Worm (Caenorhabditis elegans): ENCODE measurements around the gene hphd-1.

The hphd-1 gene

ce11 chrII:13030051-13030437 is 33.7 kb upstream of the hphd-1 start:
- TF ChIP-seq sem-4 (tag; optimal IDR thresholded peaks at IDR 0.05) = no peak
- no peak for TF ChIP-seq mab-5 (tag; optimal IDR thresholded peaks at IDR 0.05)
- TF ChIP-seq lsy-2 (tag; optimal IDR thresholded peaks at IDR 0.05) = no peak
- no peak for TF ChIP-seq lin-13 (GFP tag; optimal IDR thresholded peaks at IDR 0.05)
- TF ChIP-seq nhr-21 (tag; optimal IDR thresholded peaks at IDR 0.05) = no peak
- TF ChIP-seq nhr-23 (tag; optimal IDR thresholded peaks at IDR 0.05) = no peak
- TF ChIP-seq C34F6.9 (tag; optimal IDR thresholded peaks at IDR 0.05) = no peak
- no peak for TF ChIP-seq mbf-1 (tag; optimal IDR thresholded peaks at IDR 0.05)
- no peak for TF ChIP-seq nhr-77 (tag; optimal IDR thresholded peaks at IDR 0.05)
- TF ChIP-seq ceh-16 (tag; optimal IDR thresholded peaks at IDR 0.05) = no peak
- TF ChIP-seq ama-1 (optimal IDR thresholded peaks at IDR 0.05) = no peak
- TF ChIP-seq fos-1 (tag; optimal IDR thresholded peaks at IDR 0.05) = no peak
- no peak for TF ChIP-seq elt-3 (tag; optimal IDR thresholded peaks at IDR 0.05)

- TF ChIP-seq ZK546.5 (tag; optimal IDR thresholded peaks at IDR 0.05) (no peak), sma-3 (GFP tag; optimal IDR thresholded peaks at IDR 0.05) (peak; percentile 4), sma-9 (GFP tag; optimal IDR thresholded peaks at IDR 0.05) (no peak), sma-9 (tag; optimal IDR thresholded peaks at IDR 0.05) (no peak), nhr-25 (tag; optimal IDR thresholded peaks at IDR 0.05) (peak; percentile 1), fos-1 (tag; optimal IDR thresholded peaks at IDR 0.05) (peak; percentile 38), ama-1 (optimal IDR thresholded peaks at IDR 0.05) (no peak), C34F6.9 (tag; optimal IDR thresholded peaks at IDR 0.05) (no peak), ceh-16 (tag; optimal IDR thresholded peaks at IDR 0.05) (peak; percentile 48), mab-5 (tag; optimal IDR thresholded peaks at IDR 0.05) (peak; percentile 57), dmd-4 (tag; optimal IDR thresholded peaks at IDR 0.05) (no peak), crh-2 (tag; optimal IDR thresholded peaks at IDR 0.05) (no peak), nhr-12 (tag; optimal IDR thresholded peaks at IDR 0.05) (no peak), lsy-2 (tag; optimal IDR thresholded peaks at IDR 0.05) (no peak), ceh-82 (tag; optimal IDR thresholded peaks at IDR 0.05) (no peak), nhr-129 (tag; optimal IDR thresholded peaks at IDR 0.05) (peak; percentile 28), sem-4 (tag; optimal IDR thresholded peaks at IDR 0.05) (no peak), nhr-77 (tag; optimal IDR thresholded peaks at IDR 0.05) (no peak)
Measured at ce11 chrII:13029290-13030050, 33.1 kb upstream of the hphd-1 start.

ce11 chrII:13025794-13026412 is 29.5 kb upstream of the hphd-1 start, which contains the start of gene max-2:
Gene max-2 (minus strand): TSS chrII:13025844.
- TF ChIP-seq fos-1 (tag; optimal IDR thresholded peaks at IDR 0.05) (peak; percentile 88), sma-9 (GFP tag; optimal IDR thresholded peaks at IDR 0.05) (no peak), sma-9 (tag; optimal IDR thresholded peaks at IDR 0.05) (no peak)

- TF ChIP-seq fos-1 (tag; optimal IDR thresholded peaks at IDR 0.05) (no peak), zag-1 (tag; optimal IDR thresholded peaks at IDR 0.05) (no peak), sma-9 (GFP tag; optimal IDR thresholded peaks at IDR 0.05) (no peak), sma-9 (tag; optimal IDR thresholded peaks at IDR 0.05) (no peak), nhr-10 (tag; optimal IDR thresholded peaks at IDR 0.05) (no peak), skn-1 (tag; optimal IDR thresholded peaks at IDR 0.05) (no peak), mbf-1 (tag; optimal IDR thresholded peaks at IDR 0.05) (no peak), elt-1 (tag; optimal IDR thresholded peaks at IDR 0.05) (no peak), mdl-1 (tag; optimal IDR thresholded peaks at IDR 0.05) (no peak), nhr-11 (tag; optimal IDR thresholded peaks at IDR 0.05) (no peak), peb-1 (tag; optimal IDR thresholded peaks at IDR 0.05) (no peak), R02D3.7 (tag; optimal IDR thresholded peaks at IDR 0.05) (no peak), ama-1 (optimal IDR thresholded peaks at IDR 0.05) (no peak), ztf-11 (tag; optimal IDR thresholded peaks at IDR 0.05) (no peak)
Measured at ce11 chrII:13023518-13023917, 27.1 kb upstream of the hphd-1 start.

ce11 chrII:13022555-13022954 is 26.2 kb upstream of the hphd-1 start:
- peak; percentile 46 for TF ChIP-seq nhr-25 (tag; optimal IDR thresholded peaks at IDR 0.05)
- TF ChIP-seq nhr-12 (tag; optimal IDR thresholded peaks at IDR 0.05) = no peak
